Fruit fly (Drosophila melanogaster) whole organism, pupa: ENCODE data around the gene Brr2.

Source experiments
- CG10348 ChIP-seq: fragments of 200-800 bp; sonication (Bioruptor generic); IDR thresholded peaks from 2 replicates; pipeline ENCODE4 v1.3.6; 2022; ENCODE audit warnings: missing biosample characterization, missing genetic modification characterization
- CG12605 ChIP-seq: fragments of 200-800 bp; sonication (Bioruptor generic); IDR thresholded peaks from 2 replicates; pipeline ENCODE4 v1.3.6; 2022; ENCODE audit warnings: missing biosample characterization, missing genetic modification characterization
- CG13204 ChIP-seq: fragments of 200-800 bp; sonication (Bioruptor generic); optimal IDR thresholded peaks from 2 replicates; lab custom pipeline; 2018; ENCODE audit warnings: missing biosample characterization, mild to moderate bottlenecking, missing genetic modification characterization, moderate library complexity
- CG14655 ChIP-seq: fragments of 200-800 bp; sonication (Bioruptor generic); optimal IDR thresholded peaks from 3 replicates; lab custom pipeline; 2017; ENCODE audit warnings: mild to moderate bottlenecking, missing biosample characterization, missing genetic modification reagents, missing genetic modification characterization
- CG15710 ChIP-seq: fragments of 200-800 bp; sonication (Bioruptor generic); optimal IDR thresholded peaks from 2 replicates; lab custom pipeline; 2018; ENCODE audit warnings: missing biosample characterization, mild to moderate bottlenecking, missing genetic modification characterization, moderate library complexity
- CG17806 ChIP-seq: fragments of 200-800 bp; sonication (Bioruptor generic); optimal IDR thresholded peaks from 2 replicates; lab custom pipeline; 2018; ENCODE audit warnings: missing biosample characterization, mild to moderate bottlenecking, missing genetic modification characterization, moderate library complexity
- CG32121 ChIP-seq: fragments of 200-800 bp; sonication (Bioruptor generic); IDR thresholded peaks from 2 replicates; pipeline ENCODE4 v1.3.6; 2022; ENCODE audit warnings: missing biosample characterization, missing genetic modification characterization
- CG34367 ChIP-seq: fragments of 200-800 bp; sonication (Bioruptor generic); optimal IDR thresholded peaks from 2 replicates; lab custom pipeline; 2018; ENCODE audit warnings: missing biosample characterization, mild to moderate bottlenecking, missing genetic modification characterization
- CG4496 ChIP-seq: fragments of 200-800 bp; sonication (Bioruptor generic); IDR thresholded peaks from 3 replicates; pipeline ENCODE4 v1.3.6; 2022; ENCODE audit warnings: missing biosample characterization, missing genetic modification characterization
- CG8159 ChIP-seq: fragments of 200-800 bp; sonication (Bioruptor generic); optimal IDR thresholded peaks from 3 replicates; lab custom pipeline; 2018; ENCODE audit warnings: missing biosample characterization, mild to moderate bottlenecking, missing genetic modification characterization, moderate library complexity
- CG8301 ChIP-seq: fragments of 200-800 bp; sonication (Bioruptor generic); optimal IDR thresholded peaks from 2 replicates; lab custom pipeline; 2018; ENCODE audit warnings: missing biosample characterization, mild to moderate bottlenecking, missing genetic modification characterization
- CG9948 ChIP-seq: fragments of 200-800 bp; sonication (Bioruptor generic); optimal IDR thresholded peaks from 2 replicates; lab custom pipeline; 2018; ENCODE audit warnings: missing biosample characterization, mild to moderate bottlenecking, missing genetic modification characterization, moderate library complexity
- D1 ChIP-seq: fragments of 200-800 bp; sonication (Bioruptor generic); optimal IDR thresholded peaks from 2 replicates; lab custom pipeline; 2018; ENCODE audit warnings: missing biosample characterization, mild to moderate bottlenecking, missing genetic modification characterization, moderate library complexity
- EcR ChIP-seq: fragments of 200-800 bp; sonication (Bioruptor generic); optimal IDR thresholded peaks from 3 replicates; lab custom pipeline; 2019; ENCODE audit warnings: missing biosample characterization, missing genetic modification characterization, mild to moderate bottlenecking, moderate library complexity, missing genetic modification reagents
- Ets98B ChIP-seq: fragments of 200-800 bp; sonication (Bioruptor generic); IDR thresholded peaks from 2 replicates; pipeline ENCODE4 v1.3.6; 2022; ENCODE audit warnings: missing biosample characterization, missing genetic modification characterization
- Pif1A ChIP-seq: fragments of 200-800 bp; sonication (Bioruptor generic); optimal IDR thresholded peaks from 3 replicates; lab custom pipeline; 2016; ENCODE audit warnings: missing biosample characterization, missing genetic modification characterization
- Pif1B ChIP-seq: fragments of 200-800 bp; sonication (Bioruptor generic); optimal IDR thresholded peaks from 3 replicates; lab custom pipeline; 2016; ENCODE audit warnings: missing biosample characterization, missing genetic modification characterization
- Snoo ChIP-seq: fragments of 200-800 bp; sonication (Bioruptor generic); optimal IDR thresholded peaks from 3 replicates; lab custom pipeline; 2017; ENCODE audit warnings: missing biosample characterization, mild to moderate bottlenecking, missing genetic modification characterization, inconsistent platforms
- fd96Ca ChIP-seq: fragments of 200-800 bp; sonication (Bioruptor generic); IDR thresholded peaks from 3 replicates; pipeline ENCODE4 v1.3.6; 2022; ENCODE audit warnings: missing biosample characterization, missing genetic modification characterization
- gl ChIP-seq: fragments of 200-800 bp; sonication (Bioruptor generic); optimal IDR thresholded peaks from 2 replicates; lab custom pipeline; 2018; ENCODE audit warnings: missing biosample characterization, mild to moderate bottlenecking, missing genetic modification characterization
- rn ChIP-seq: fragments of 200-800 bp; sonication (Bioruptor generic); IDR thresholded peaks from 2 replicates; pipeline ENCODE4 v1.3.6; 2022; ENCODE audit warnings: missing biosample characterization, missing genetic modification characterization

The Brr2 gene

DNA sequence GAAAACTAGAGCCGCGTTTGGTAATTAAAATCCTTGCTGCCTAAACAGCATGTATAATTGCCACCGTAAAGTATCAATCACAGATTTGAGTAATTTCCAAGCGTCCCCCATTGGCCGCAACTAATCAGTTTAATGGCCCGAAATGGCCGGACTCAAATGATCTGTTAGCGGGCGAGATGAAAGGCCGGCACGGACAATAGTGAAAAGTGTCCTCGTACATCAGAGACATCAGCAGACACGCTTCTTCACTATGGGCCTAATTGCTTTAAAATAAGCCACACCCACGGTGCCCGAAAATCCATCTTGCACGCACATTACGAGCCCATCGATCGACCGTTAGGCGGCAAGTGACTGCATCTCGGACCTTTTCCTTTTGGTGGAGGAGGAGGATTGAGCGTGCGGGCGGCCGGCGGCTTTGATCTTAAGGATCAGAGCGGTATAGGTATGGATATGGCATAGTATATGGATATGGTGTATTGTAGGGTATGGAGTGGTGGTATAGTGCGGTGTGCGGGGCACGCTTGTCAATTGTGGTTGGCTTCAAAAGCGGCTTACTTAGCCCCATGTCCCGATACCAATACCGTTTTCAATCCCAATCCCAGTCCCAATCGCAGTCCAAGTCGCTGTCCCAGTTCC, 44.8 kb upstream of the Brr2 start:
- TF ChIP-seq Pif1B, result no peak
- no peak for TF ChIP-seq Pif1A
- TF ChIP-seq CG4496 (GFP tag; lab: Robert Waterston, UW), result 0 out of 3 replicates have a peak, but pooled peaks have one; percentile 23
- no peak for TF ChIP-seq CG8301 (tag; lab: Kevin White, UChicago)

DNA sequence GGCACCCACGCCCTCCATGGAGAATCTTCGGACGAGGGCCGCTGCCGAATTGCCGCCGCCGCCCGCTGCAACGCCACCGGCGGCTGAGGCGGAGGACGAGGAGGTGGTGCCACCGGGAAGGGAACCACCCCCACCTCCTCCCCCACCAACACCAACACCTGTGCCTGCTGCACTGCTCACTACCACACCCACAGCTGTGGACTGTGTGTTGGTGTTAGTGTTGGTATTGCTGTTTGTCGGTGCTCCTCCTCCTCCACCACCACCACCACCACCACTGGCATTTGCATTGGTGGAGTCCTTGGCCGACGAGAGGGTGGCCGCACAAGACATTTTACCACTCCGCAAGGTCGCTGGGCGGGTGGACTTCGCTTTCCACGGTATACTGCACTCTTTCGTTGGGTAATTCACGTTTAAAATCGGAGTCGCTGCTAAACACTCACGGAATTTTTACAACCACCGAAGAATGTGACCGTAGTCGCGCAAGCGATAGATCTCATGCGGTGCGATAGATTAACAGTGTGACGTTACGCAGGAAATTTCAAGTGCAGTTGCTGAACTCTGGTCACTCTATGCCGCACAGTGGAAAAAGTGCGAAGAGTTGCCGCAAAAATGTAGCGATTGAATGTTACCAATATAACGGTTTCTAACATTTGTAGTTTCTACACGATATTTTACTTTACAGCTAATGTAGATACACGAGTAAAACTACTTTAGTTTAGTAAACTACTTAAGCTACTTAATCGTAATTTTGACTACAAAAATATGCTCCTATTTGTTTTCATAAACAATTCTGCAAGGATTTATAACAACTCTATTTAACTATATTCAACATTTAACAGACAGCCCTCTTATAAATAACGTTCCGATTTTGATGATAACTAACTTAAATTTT, 43.9 kb upstream of the Brr2 start, which contains the start of gene mib1:
TSS of gene mib1 (minus strand) at position 494 of the 892 bp plus-strand sequence.
- TF ChIP-seq rn (GFP tag; lab: Robert Waterston, UW) (0 out of 2 replicates have a peak, but pooled peaks have one; percentile 26), Snoo (tag; lab: Kevin White, UChicago) (peak; percentile 36), Pif1B (peak; percentile 37), CG4496 (GFP tag; lab: Robert Waterston, UW) (peak; percentile 32; the same call in 1 of the 3 replicates), CG34367 (tag; lab: Kevin White, UChicago) (no peak), fd96Ca (GFP tag; lab: Robert Waterston, UW) (peak; percentile 68; the same call in 1 of the 3 replicates), CG12605 (GFP tag; lab: Robert Waterston, UW) (0 out of 2 replicates have a peak, but pooled peaks have one; percentile 29), CG13204 (GFP tag; lab: Kevin White, UChicago) (peak; percentile 93), gl (tag; lab: Kevin White, UChicago) (no peak), Ets98B (GFP tag; lab: Robert Waterston, UW) (peak; percentile 26), EcR (GFP tag; lab: Kevin White, UChicago) (peak; percentile 27), CG15710 (no peak)

DNA sequence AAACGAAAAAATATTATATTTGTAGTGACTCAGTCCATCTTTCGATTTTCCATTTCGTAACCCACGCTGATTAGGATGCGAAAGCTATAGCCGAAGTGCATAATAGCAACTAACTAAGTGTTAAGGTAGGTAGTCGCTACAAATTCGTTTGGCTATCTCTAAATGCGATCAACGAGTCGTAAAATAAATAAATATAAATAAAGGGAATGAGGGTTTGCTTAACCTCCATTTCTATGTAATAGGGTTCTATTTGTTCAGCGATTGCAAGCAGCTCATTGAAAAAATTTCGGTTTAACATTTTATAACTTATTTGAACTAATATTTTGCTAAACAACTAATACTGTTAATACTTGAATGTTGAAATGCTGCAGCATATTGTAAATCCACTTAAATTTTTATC, 42.5 kb upstream of the Brr2 start:
- TF ChIP-seq CG34367 (tag; lab: Kevin White, UChicago), result no peak
- TF ChIP-seq CG15710, result no peak
- TF ChIP-seq Ets98B (GFP tag; lab: Robert Waterston, UW), result no peak
- no peak for TF ChIP-seq Pif1B
- no peak for TF ChIP-seq CG13204 (GFP tag; lab: Kevin White, UChicago)

DNA sequence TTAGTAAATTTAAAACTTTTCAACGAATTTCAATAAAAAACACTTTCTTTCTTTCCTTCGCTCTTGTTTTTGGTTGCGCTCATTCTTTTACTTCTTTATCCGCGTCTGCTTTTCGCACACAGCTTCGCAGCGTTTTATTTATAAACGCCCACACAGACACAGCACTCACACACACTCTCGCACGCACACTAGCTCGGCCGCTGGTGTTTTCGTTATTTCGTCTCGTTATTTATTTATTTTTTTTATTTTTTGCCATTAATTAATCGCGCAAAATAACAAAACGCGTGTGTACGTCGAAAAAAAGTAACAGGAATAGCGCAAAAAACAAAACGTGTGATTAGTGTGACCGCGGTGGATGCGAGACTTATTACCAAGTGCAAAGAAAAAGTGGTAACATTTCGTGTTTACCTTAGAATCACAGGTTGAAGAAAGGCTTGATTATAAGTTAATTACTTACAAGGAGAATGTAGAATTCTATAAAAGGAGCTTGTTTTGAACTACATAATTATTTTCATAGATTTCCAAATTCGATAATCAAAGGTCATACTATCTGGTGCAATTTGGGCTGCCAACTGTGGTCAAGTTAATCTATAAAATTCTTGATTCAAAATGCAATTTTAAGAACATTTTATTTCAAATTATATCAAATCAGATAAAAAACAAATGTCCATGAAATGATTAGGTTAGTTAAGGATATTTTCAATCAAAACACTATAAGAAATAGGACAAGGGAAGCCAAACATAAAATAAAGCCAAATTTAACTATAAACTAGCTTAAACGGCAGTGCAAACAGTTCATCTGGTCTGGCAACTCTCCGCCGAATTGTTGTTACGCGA, 36.9 kb upstream of the Brr2 start, which contains the start of the genes hzg and mRpS31:
TSS of gene hzg (minus strand) at position 336 of the 837 bp plus-strand sequence.
TSS of gene mRpS31 (plus strand) at position 793 of the 837 bp plus-strand sequence.
- peak; percentile 75 for TF ChIP-seq CG34367 (tag; lab: Kevin White, UChicago)
- TF ChIP-seq CG17806 (tag; lab: Kevin White, UChicago), result peak; percentile 42
- peak; percentile 34 for TF ChIP-seq CG8301 (tag; lab: Kevin White, UChicago)
- peak; percentile 47 for TF ChIP-seq CG32121 (GFP tag; lab: Robert Waterston, UW)
- TF ChIP-seq Pif1B, result peak; percentile 65
- peak; percentile 69 for TF ChIP-seq Pif1A
- peak; percentile 28 for TF ChIP-seq EcR (GFP tag; lab: Kevin White, UChicago)
- peak; percentile 76 for TF ChIP-seq Ets98B (GFP tag; lab: Robert Waterston, UW)
- TF ChIP-seq gl (tag; lab: Kevin White, UChicago), result peak; percentile 87
- TF ChIP-seq CG10348, result no peak
- TF ChIP-seq CG4496 (GFP tag; lab: Robert Waterston, UW), result peak; percentile 57; the same call in 1 of the 3 replicates
- TF ChIP-seq CG12605 (GFP tag; lab: Robert Waterston, UW), result peak; percentile 91
- TF ChIP-seq CG9948 (tag; lab: Kevin White, UChicago), result peak; percentile 44
- no peak for TF ChIP-seq rn (GFP tag; lab: Robert Waterston, UW)
- peak; percentile 70 for TF ChIP-seq CG15710
- peak; percentile 56 for TF ChIP-seq CG8159 (tag; lab: Kevin White, UChicago)
- peak; percentile 72 for TF ChIP-seq CG14655
- peak; percentile 8 for TF ChIP-seq Snoo (tag; lab: Kevin White, UChicago)
- peak; percentile 80; the same call in 2 of the 3 replicates for TF ChIP-seq fd96Ca (GFP tag; lab: Robert Waterston, UW)
- peak; percentile 84 for TF ChIP-seq CG13204 (GFP tag; lab: Kevin White, UChicago)
- peak; percentile 11 for TF ChIP-seq D1 (tag; lab: Kevin White, UChicago)

- no peak for TF ChIP-seq D1 (tag; lab: Kevin White, UChicago)
- peak; percentile 12 for TF ChIP-seq CG17806 (tag; lab: Kevin White, UChicago)
- peak; percentile 60 for TF ChIP-seq Pif1A
- peak; percentile 32 for TF ChIP-seq CG15710
- TF ChIP-seq CG8301 (tag; lab: Kevin White, UChicago), result peak; percentile 52
- TF ChIP-seq CG13204 (GFP tag; lab: Kevin White, UChicago), result peak; percentile 41
- no peak for TF ChIP-seq CG4496 (GFP tag; lab: Robert Waterston, UW)
- TF ChIP-seq gl (tag; lab: Kevin White, UChicago), result peak; percentile 78
- peak; percentile 48; the same call in 1 of the 2 replicates for TF ChIP-seq CG32121 (GFP tag; lab: Robert Waterston, UW)
- TF ChIP-seq EcR (GFP tag; lab: Kevin White, UChicago), result no peak
- TF ChIP-seq CG10348, result no peak
- TF ChIP-seq Ets98B (GFP tag; lab: Robert Waterston, UW), result peak; percentile 62
- no peak for TF ChIP-seq CG8159 (tag; lab: Kevin White, UChicago)
- no peak for TF ChIP-seq Snoo (tag; lab: Kevin White, UChicago)
- TF ChIP-seq CG34367 (tag; lab: Kevin White, UChicago), result peak; percentile 26
- peak; percentile 62 for TF ChIP-seq CG14655
- TF ChIP-seq Pif1B, result peak; percentile 37
- no peak for TF ChIP-seq rn (GFP tag; lab: Robert Waterston, UW)
- peak; percentile 84 for TF ChIP-seq CG12605 (GFP tag; lab: Robert Waterston, UW)
- TF ChIP-seq CG9948 (tag; lab: Kevin White, UChicago), result peak; percentile 1
- no peak; the same call in 1 of the 3 replicates for TF ChIP-seq fd96Ca (GFP tag; lab: Robert Waterston, UW)
- TF ChIP-seq, all 21 proteins: peak for 13
Measured at dm6 chr3L:16002116-16002716, 34.5 kb upstream of the Brr2 start.
